Fruit fly (Drosophila melanogaster): ENCODE measurements around the gene CG32195.

DNA sequence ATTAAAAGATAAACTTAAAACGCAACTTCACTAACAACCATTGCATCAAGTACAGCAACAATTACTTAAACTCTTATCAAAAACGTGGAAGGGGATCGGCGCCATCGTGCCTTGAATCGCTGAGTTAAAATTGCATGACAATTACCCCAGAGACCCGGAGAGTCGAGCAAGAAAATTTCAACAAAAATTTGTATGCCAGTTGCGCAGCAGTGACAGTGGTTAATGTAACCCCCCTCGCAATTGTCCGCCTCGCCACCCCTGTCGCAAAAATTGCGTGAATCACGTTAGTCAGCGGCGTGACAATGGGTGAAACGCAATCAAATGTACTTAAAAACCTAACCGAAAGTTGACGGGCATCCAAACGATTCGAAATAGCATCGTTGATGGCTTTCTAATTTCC is 13.0 kb upstream of the CG32195 start:
- TF ChIP-seq EcR (GFP tag; optimal IDR thresholded peaks at IDR 0.05) (no peak), Snoo (tag; optimal IDR thresholded peaks at IDR 0.05) (peak; percentile 1), CG17806 (tag; optimal IDR thresholded peaks at IDR 0.05) (peak; percentile 1), CG10348 (GFP tag; IDR thresholded peaks at IDR 0.05) (no peak), D1 (tag; optimal IDR thresholded peaks at IDR 0.05) (no peak), Ets98B (GFP tag; IDR thresholded peaks at IDR 0.05) (peak; percentile 31)

All from whole organism, pupa.